Worm (Caenorhabditis elegans) whole organism, early embryonic: Measurements from ENCODE around the gene ZK632.12.

ENCODE experiments used
- F13C5.2 ChIP-seq: sonication (generic microtip); optimal IDR thresholded peaks from 2 replicates; lab custom pipeline; 2017; ENCODE audit warnings: mild to moderate bottlenecking, missing genetic modification characterization, inconsistent platforms, missing compliant biosample characterization
- aly-1 ChIP-seq: sonication (generic microtip); optimal IDR thresholded peaks from 2 replicates; lab custom pipeline; 2016; ENCODE audit warnings: missing genetic modification characterization, missing compliant biosample characterization
- ama-1 ChIP-seq: fragments of 150-350 bp; optimal IDR thresholded peaks from 2 replicates; lab custom pipeline; 2014
- ceh-13 ChIP-seq: fragments of 200-800 bp; sonication (Bioruptor generic); optimal IDR thresholded peaks from 2 replicates; lab custom pipeline; 2018; ENCODE audit warnings: mild to moderate bottlenecking, missing genetic modification characterization, missing compliant biosample characterization
- ceh-36 ChIP-seq: sonication (generic microtip); optimal IDR thresholded peaks from 2 replicates; lab custom pipeline; 2016; ENCODE audit warnings: missing genetic modification characterization, inconsistent platforms, missing compliant biosample characterization
- ets-7 ChIP-seq: sonication (generic microtip); optimal IDR thresholded peaks from 2 replicates; lab custom pipeline; 2016; ENCODE audit warnings: missing genotype, missing genetic modification characterization, missing compliant biosample characterization
- hnd-1 ChIP-seq: sonication (generic microtip); optimal IDR thresholded peaks from 2 replicates; lab custom pipeline; 2016; ENCODE audit warnings: missing genetic modification characterization, missing compliant biosample characterization
- pes-1 ChIP-seq: fragments of 200-800 bp; sonication (Bioruptor generic); IDR thresholded peaks from 2 replicates; pipeline ENCODE4 v1.3.6; 2022; ENCODE audit warnings: missing genetic modification reagents, missing genetic modification characterization, missing compliant biosample characterization
- scrt-1 ChIP-seq: fragments of 200-800 bp; sonication (Bioruptor generic); IDR thresholded peaks from 2 replicates; pipeline ENCODE4 v1.3.6; 2022; ENCODE audit warnings: missing genetic modification characterization, missing compliant biosample characterization
- sea-1 ChIP-seq: fragments of 200-800 bp; sonication (Bioruptor generic); conservative IDR thresholded peaks from 2 replicates; pipeline ENCODE4 v1.3.6; 2022; ENCODE audit warnings: missing genetic modification characterization, missing compliant biosample characterization
- tbx-11 ChIP-seq: fragments of 200-800 bp; sonication (Bioruptor generic); IDR thresholded peaks from 2 replicates; pipeline ENCODE4 v1.3.6; 2022; ENCODE audit warnings: missing genetic modification characterization, missing compliant biosample characterization

Gene ZK632.12

DNA sequence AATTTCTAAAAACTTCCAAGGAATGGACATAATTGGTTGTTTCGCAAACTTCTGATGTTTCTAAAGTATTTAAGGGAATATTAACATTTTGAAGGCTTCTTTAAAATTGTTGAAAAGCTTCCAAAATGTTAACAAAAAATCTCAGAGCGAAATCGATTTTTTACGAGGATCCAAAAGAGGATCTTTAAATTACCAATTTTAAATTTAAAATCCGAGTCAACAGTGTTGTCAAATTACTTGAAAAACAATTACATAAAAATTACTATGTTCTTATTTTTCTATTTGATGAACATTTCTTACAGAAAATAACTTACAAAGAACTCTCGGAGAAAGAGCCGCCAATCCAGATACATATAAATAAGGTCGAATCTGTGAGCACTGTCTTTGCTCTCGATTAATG is 46.3 kb downstream of the ZK632.12 start, which contains the start of gene ZK757.10:
ZK757.10 (plus strand) TSS at position 301 of the 400 bp plus-strand sequence.
- TF ChIP-seq scrt-1 (GFP tag; lab: Robert Waterston, UW) (no peak), tbx-11 (GFP tag; lab: Robert Waterston, UW) (no peak), sea-1 (GFP tag; lab: Robert Waterston, UW) (no peak), F13C5.2 (tag; lab: Kevin White, UChicago) (no peak), pes-1 (GFP tag; lab: Robert Waterston, UW) (no peak), ets-7 (tag; lab: Kevin White, UChicago) (no peak), ceh-36 (no peak), ceh-13 (GFP tag; lab: Kevin White, UChicago) (no peak)

DNA sequence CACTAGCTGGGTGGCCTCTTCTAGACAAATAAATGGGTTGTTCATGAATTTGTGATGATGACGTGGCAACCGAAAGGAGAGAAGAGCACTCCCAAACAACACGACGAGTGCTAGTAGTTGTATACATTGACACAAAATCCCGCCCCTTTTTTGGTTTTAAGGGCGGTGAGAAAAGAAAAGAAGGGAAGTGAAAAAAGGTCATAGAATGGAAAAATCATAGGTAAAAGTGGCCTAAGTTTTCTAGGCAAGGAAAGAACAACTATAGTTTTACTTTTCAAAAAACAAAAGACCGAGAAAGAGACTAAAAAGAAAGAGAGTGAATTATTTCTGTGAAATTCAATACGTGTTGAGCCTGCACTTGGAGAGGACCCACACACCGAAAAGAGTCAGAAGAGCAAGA is 48.2 kb downstream of the ZK632.12 start, which contains the start of gene ZK757.2:
ZK757.2 (minus strand) TSS at position 101 of the 400 bp plus-strand sequence.
- TF ChIP-seq hnd-1 (tag; lab: Kevin White, UChicago) (no peak), F13C5.2 (tag; lab: Kevin White, UChicago) (no peak), ets-7 (tag; lab: Kevin White, UChicago) (no peak), ceh-36 (no peak), aly-1 (no peak), ceh-13 (GFP tag; lab: Kevin White, UChicago) (no peak), ama-1 (lab: Kevin White, UChicago) (no peak), tbx-11 (GFP tag; lab: Robert Waterston, UW) (no peak), sea-1 (GFP tag; lab: Robert Waterston, UW) (no peak)
